Worm (Caenorhabditis elegans) whole organism, late embryonic: ENCODE measurements around the gene nep-23.

Experiments used
- C08G9.2 ChIP-seq: sonication (generic microtip); optimal IDR thresholded peaks from 2 replicates; lab custom pipeline; 2016; ENCODE audit warnings: mild to moderate bottlenecking, missing genetic modification characterization, moderate library complexity, missing compliant biosample characterization
- C38D4.7 ChIP-seq: fragments of 200-800 bp; sonication (Bioruptor generic); optimal IDR thresholded peaks from 2 replicates; lab custom pipeline; 2018; ENCODE audit warnings: mild to moderate bottlenecking, missing genetic modification characterization, moderate library complexity, missing compliant biosample characterization
- F13H6.1 ChIP-seq: sonication (generic microtip); optimal IDR thresholded peaks from 2 replicates; lab custom pipeline; 2016; ENCODE audit warnings: missing genetic modification characterization, missing compliant biosample characterization
- T23F11.4 ChIP-seq: fragments of 200-800 bp; sonication (Bioruptor generic); optimal IDR thresholded peaks from 2 replicates; lab custom pipeline; 2018; ENCODE audit warnings: mild to moderate bottlenecking, missing genetic modification characterization, missing compliant biosample characterization
- ahr-1 ChIP-seq: sonication (generic microtip); optimal IDR thresholded peaks from 2 replicates; lab custom pipeline; 2016; ENCODE audit warnings: missing genetic modification characterization, missing compliant biosample characterization
- ama-1 ChIP-seq: fragments of 150-350 bp; optimal IDR thresholded peaks from 2 replicates; lab custom pipeline; 2014
- ceh-14 ChIP-seq: sonication (generic microtip); optimal IDR thresholded peaks from 2 replicates; lab custom pipeline; 2016; ENCODE audit warnings: missing genotype, missing genetic modification characterization, missing compliant biosample characterization
- ceh-24 ChIP-seq: sonication (generic microtip); optimal IDR thresholded peaks from 2 replicates; lab custom pipeline; 2016; ENCODE audit warnings: mild to moderate bottlenecking, missing genetic modification characterization, missing compliant biosample characterization
- ceh-30 ChIP-seq: fragments of 150-350 bp; optimal IDR thresholded peaks from 2 replicates; lab custom pipeline; 2014; ENCODE audit warnings: missing biosample characterization, missing genetic modification characterization
- ceh-45 ChIP-seq: fragments of 200-800 bp; sonication (Bioruptor generic); IDR thresholded peaks from 2 replicates; pipeline ENCODE4 v1.3.6; 2022; ENCODE audit warnings: missing genetic modification reagents, missing genetic modification characterization, missing compliant biosample characterization
- ceh-48 ChIP-seq: sonication (generic microtip); optimal IDR thresholded peaks from 2 replicates; lab custom pipeline; 2016; ENCODE audit warnings: missing genetic modification characterization, inconsistent platforms, missing compliant biosample characterization
- ceh-9 ChIP-seq: sonication (generic microtip); optimal IDR thresholded peaks from 2 replicates; lab custom pipeline; 2016; ENCODE audit warnings: mild to moderate bottlenecking, missing genetic modification characterization, inconsistent platforms, missing compliant biosample characterization
- che-1 ChIP-seq: sonication (generic microtip); optimal IDR thresholded peaks from 2 replicates; lab custom pipeline; 2016; ENCODE audit warnings: mild to moderate bottlenecking, missing genetic modification characterization, missing compliant biosample characterization
- dmd-4 ChIP-seq: sonication (generic microtip); optimal IDR thresholded peaks from 2 replicates; lab custom pipeline; 2016; ENCODE audit warnings: borderline replicate concordance, missing genetic modification characterization, missing compliant biosample characterization
- dve-1 ChIP-seq: sonication (generic microtip); optimal IDR thresholded peaks from 2 replicates; lab custom pipeline; 2017; ENCODE audit warnings: antibody characterized with exemption, mild to moderate bottlenecking, missing genetic modification characterization, missing compliant biosample characterization
- elt-4 ChIP-seq: sonication (generic microtip); optimal IDR thresholded peaks from 2 replicates; lab custom pipeline; 2016; ENCODE audit warnings: missing genetic modification characterization, missing compliant biosample characterization
- ets-4 ChIP-seq: sonication (generic microtip); optimal IDR thresholded peaks from 2 replicates; lab custom pipeline; 2016; ENCODE audit warnings: missing genetic modification characterization, missing compliant biosample characterization
- eyg-1 ChIP-seq: sonication (generic microtip); optimal IDR thresholded peaks from 2 replicates; lab custom pipeline; 2016; ENCODE audit warnings: missing genotype, missing genetic modification characterization, missing compliant biosample characterization
- fkh-10 ChIP-seq: fragments of 150-350 bp; optimal IDR thresholded peaks from 2 replicates; lab custom pipeline; 2014; ENCODE audit warnings: missing biosample characterization, missing genetic modification reagents, missing genetic modification characterization
- hlh-13 ChIP-seq: fragments of 200-800 bp; sonication (Bioruptor generic); optimal IDR thresholded peaks from 2 replicates; lab custom pipeline; 2018; ENCODE audit warnings: mild to moderate bottlenecking, missing genetic modification characterization, missing compliant biosample characterization
- hlh-15 ChIP-seq: sonication (generic microtip); optimal IDR thresholded peaks from 2 replicates; lab custom pipeline; 2016; ENCODE audit warnings: missing genetic modification characterization, missing compliant biosample characterization
- hlh-6 ChIP-seq: sonication (generic microtip); optimal IDR thresholded peaks from 2 replicates; lab custom pipeline; 2016; ENCODE audit warnings: missing genotype, missing genetic modification characterization, missing compliant biosample characterization
- hlh-8 ChIP-seq: sonication (generic microtip); optimal IDR thresholded peaks from 2 replicates; lab custom pipeline; 2016; ENCODE audit warnings: missing genotype, missing genetic modification characterization, missing compliant biosample characterization
- lim-6 ChIP-seq: sonication (generic microtip); optimal IDR thresholded peaks from 2 replicates; lab custom pipeline; 2016; ENCODE audit warnings: missing genetic modification characterization, missing compliant biosample characterization
- madf-2 ChIP-seq: sonication (generic microtip); optimal IDR thresholded peaks from 2 replicates; lab custom pipeline; 2017; ENCODE audit warnings: missing genetic modification characterization, missing compliant biosample characterization
- nhr-11 ChIP-seq: fragments of 150-350 bp; optimal IDR thresholded peaks from 2 replicates; lab custom pipeline; 2014; ENCODE audit warnings: missing biosample characterization, missing genetic modification characterization
- nhr-232 ChIP-seq: sonication (generic microtip); optimal IDR thresholded peaks from 2 replicates; lab custom pipeline; 2016; ENCODE audit warnings: missing genetic modification characterization, missing compliant biosample characterization
- npax-4 ChIP-seq: sonication (generic microtip); optimal IDR thresholded peaks from 2 replicates; lab custom pipeline; 2016; ENCODE audit warnings: missing genetic modification characterization, missing compliant biosample characterization
- odd-2 ChIP-seq: sonication (generic microtip); optimal IDR thresholded peaks from 2 replicates; lab custom pipeline; 2017; ENCODE audit warnings: antibody characterized with exemption, mild to moderate bottlenecking, missing genetic modification characterization, missing compliant biosample characterization
- pag-3 ChIP-seq: sonication (generic microtip); optimal IDR thresholded peaks from 2 replicates; lab custom pipeline; 2016; ENCODE audit warnings: missing compliant biosample characterization, missing genetic modification characterization, borderline replicate concordance
- pat-9 ChIP-seq: fragments of 200-800 bp; sonication (Bioruptor generic); optimal IDR thresholded peaks from 2 replicates; lab custom pipeline; 2018; ENCODE audit warnings: mild to moderate bottlenecking, missing genetic modification characterization, moderate library complexity, missing compliant biosample characterization
- pha-2 ChIP-seq: sonication (generic microtip); optimal IDR thresholded peaks from 2 replicates; lab custom pipeline; 2017; ENCODE audit warnings: mild to moderate bottlenecking, missing genetic modification characterization, missing compliant biosample characterization
- pha-4 ChIP-seq: fragments of 150-350 bp; optimal IDR thresholded peaks from 2 replicates; lab custom pipeline; 2018; ENCODE audit warnings: missing biosample characterization, missing genetic modification reagents, missing genetic modification characterization
- pqm-1 ChIP-seq: sonication (generic microtip); optimal IDR thresholded peaks from 2 replicates; lab custom pipeline; 2016; ENCODE audit warnings: missing genetic modification characterization, missing compliant biosample characterization
- pros-1 ChIP-seq: fragments of 150-350 bp; optimal IDR thresholded peaks from 2 replicates; lab custom pipeline; 2014; ENCODE audit warnings: missing biosample characterization, missing genetic modification reagents, missing genetic modification characterization
- ref-2 ChIP-seq: sonication (generic microtip); optimal IDR thresholded peaks from 2 replicates; lab custom pipeline; 2016; ENCODE audit warnings: missing genetic modification characterization, missing compliant biosample characterization
- rnt-1 ChIP-seq: sonication (generic microtip); optimal IDR thresholded peaks from 2 replicates; lab custom pipeline; 2016; ENCODE audit warnings: missing genetic modification characterization, missing compliant biosample characterization
- sdc-2 ChIP-seq: sonication (generic microtip); optimal IDR thresholded peaks from 2 replicates; lab custom pipeline; 2016; ENCODE audit warnings: missing genotype, missing genetic modification characterization, missing compliant biosample characterization
- sox-4 ChIP-seq: sonication (generic microtip); optimal IDR thresholded peaks from 2 replicates; lab custom pipeline; 2017; ENCODE audit warnings: mild to moderate bottlenecking, missing genetic modification characterization, inconsistent platforms, missing compliant biosample characterization
- tbx-7 ChIP-seq: sonication (generic microtip); optimal IDR thresholded peaks from 2 replicates; lab custom pipeline; 2016; ENCODE audit warnings: missing genotype, missing genetic modification characterization, missing compliant biosample characterization
- ttx-3 ChIP-seq: sonication (generic microtip); optimal IDR thresholded peaks from 2 replicates; lab custom pipeline; 2016; ENCODE audit warnings: missing genetic modification reagents, missing genetic modification characterization, missing compliant biosample characterization
- unc-3 ChIP-seq, 2 experiments: fragments of 200-800 bp in 1 of 2; sonication (Bioruptor generic) in 1 of 2; sonication (generic microtip) in 1 of 2; conservative IDR thresholded peaks in 1 of 2; optimal IDR thresholded peaks in 1 of 2; 2 replicates each; pipeline versions ENCODE4 v1.3.6 to Lab custom; 2016 to 2022; ENCODE audit warnings: missing compliant biosample characterization in 2 of 2, missing genetic modification characterization in 2 of 2, missing genetic modification reagents in 1 of 2
- unc-42 ChIP-seq: sonication (generic microtip); optimal IDR thresholded peaks from 2 replicates; lab custom pipeline; 2016; ENCODE audit warnings: missing genotype, missing genetic modification characterization, missing compliant biosample characterization
- unc-55 ChIP-seq: sonication (generic microtip); optimal IDR thresholded peaks from 2 replicates; lab custom pipeline; 2017; ENCODE audit warnings: missing biosample characterization, missing genetic modification reagents, missing genetic modification characterization
- zip-5 ChIP-seq: sonication (generic microtip); optimal IDR thresholded peaks from 2 replicates; lab custom pipeline; 2016; ENCODE audit warnings: missing genetic modification characterization, missing compliant biosample characterization

nep-23 gene

ce11 chrIV:16931077-16931476 is 10.9 kb downstream of the nep-23 start, which contains the start of gene Y116A8C.49:
Y116A8C.49 (minus strand) TSS chrIV:16931177.
- no peak for TF ChIP-seq ets-4 (tag; lab: Kevin White, UChicago)

ce11 chrIV:16936053-16936452 is 15.9 kb downstream of the nep-23 start:
- TF ChIP-seq ceh-9, result no peak
- TF ChIP-seq dve-1 (tag; lab: Kevin White, UChicago), result no peak
- no peak for TF ChIP-seq ama-1
- TF ChIP-seq eyg-1 (tag; lab: Kevin White, UChicago), result no peak
- no peak for TF ChIP-seq ceh-45 (GFP tag; lab: Robert Waterston, UW)
- no peak for TF ChIP-seq che-1 (tag; lab: Kevin White, UChicago)
- TF ChIP-seq pqm-1 (tag; lab: Kevin White, UChicago), result no peak
- TF ChIP-seq tbx-7 (tag; lab: Kevin White, UChicago), result no peak
- TF ChIP-seq zip-5 (tag; lab: Kevin White, UChicago), result no peak

- TF ChIP-seq hlh-13 (GFP tag; lab: Kevin White, UChicago) (no peak), elt-4 (tag; lab: Kevin White, UChicago) (no peak), odd-2 (no peak), hlh-8 (tag; lab: Kevin White, UChicago) (no peak), pag-3 (no peak), pha-4 (tag; lab: Kevin White, UChicago) (no peak), ets-4 (tag; lab: Kevin White, UChicago) (no peak), ceh-14 (tag; lab: Kevin White, UChicago) (no peak), unc-55 (GFP tag; lab: Kevin White, UChicago) (no peak), C38D4.7 (no peak), unc-42 (tag; lab: Kevin White, UChicago) (no peak), dmd-4 (tag; lab: Kevin White, UChicago) (no peak), T23F11.4 (GFP tag; lab: Kevin White, UChicago) (no peak), hlh-6 (no peak), rnt-1 (tag; lab: Kevin White, UChicago) (no peak), F13H6.1 (tag; lab: Kevin White, UChicago) (no peak), ttx-3 (tag; lab: Kevin White, UChicago) (no peak), ceh-24 (tag; lab: Kevin White, UChicago) (no peak)
Measured at ce11 chrIV:16939001-16939400, 18.9 kb downstream of the nep-23 start, which contains the start of gene Y116A8C.10. Y116A8C.10 (minus strand) TSS chrIV:16939101.

ce11 chrIV:16946746-16947145 is 26.6 kb downstream of the nep-23 start, which contains the start of the genes Y116A8C.9 and arf-6:
Y116A8C.9 (minus strand) TSS chrIV:16946800.
arf-6 (plus strand) TSS chrIV:16947120.
- no peak for TF ChIP-seq unc-55 (GFP tag; lab: Kevin White, UChicago)
- TF ChIP-seq madf-2, result peak; percentile 27
- TF ChIP-seq sox-4 (tag; lab: Kevin White, UChicago), result peak; percentile 68
- no peak for TF ChIP-seq ceh-45 (GFP tag; lab: Robert Waterston, UW)
- peak; percentile 43 for TF ChIP-seq zip-5 (tag; lab: Kevin White, UChicago)
- TF ChIP-seq rnt-1 (tag; lab: Kevin White, UChicago), result peak; percentile 24
- peak; percentile 1 for TF ChIP-seq ref-2 (tag; lab: Kevin White, UChicago)
- peak; percentile 6 for TF ChIP-seq npax-4 (tag; lab: Kevin White, UChicago)
- no peak for TF ChIP-seq unc-3 (GFP tag; conservative IDR thresholded peaks at IDR 0.05; lab: Robert Waterston, UW)
- peak; percentile 53 for TF ChIP-seq unc-3 (tag; optimal IDR thresholded peaks at IDR 0.05; lab: Kevin White, UChicago)
- TF ChIP-seq hlh-13 (GFP tag; lab: Kevin White, UChicago), result peak; percentile 7
- TF ChIP-seq C38D4.7, result peak; percentile 62
- TF ChIP-seq eyg-1 (tag; lab: Kevin White, UChicago), result no peak
- no peak for TF ChIP-seq nhr-11
- TF ChIP-seq ceh-48 (tag; lab: Kevin White, UChicago), result peak; percentile 92
- peak; percentile 58 for TF ChIP-seq unc-42 (tag; lab: Kevin White, UChicago)
- no peak for TF ChIP-seq ceh-30
- TF ChIP-seq ceh-24 (tag; lab: Kevin White, UChicago), result no peak
- peak; percentile 36 for TF ChIP-seq tbx-7 (tag; lab: Kevin White, UChicago)
- peak; percentile 53 for TF ChIP-seq pat-9 (tag; lab: Kevin White, UChicago)
- TF ChIP-seq hlh-8 (tag; lab: Kevin White, UChicago), result peak; percentile 22
- TF ChIP-seq nhr-232 (tag; lab: Kevin White, UChicago), result no peak
- TF ChIP-seq C08G9.2, result peak; percentile 22
- no peak for TF ChIP-seq pha-2 (tag; lab: Kevin White, UChicago)
- no peak for TF ChIP-seq fkh-10 (GFP tag; lab: Kevin White, UChicago)
- TF ChIP-seq ahr-1 (tag; lab: Kevin White, UChicago), result peak; percentile 62
- no peak for TF ChIP-seq pros-1
- TF ChIP-seq dmd-4 (tag; lab: Kevin White, UChicago), result peak; percentile 18
- peak; percentile 46 for TF ChIP-seq hlh-15 (tag; lab: Kevin White, UChicago)
- TF ChIP-seq dve-1 (tag; lab: Kevin White, UChicago), result no peak
- TF ChIP-seq sdc-2 (tag; lab: Kevin White, UChicago), result no peak
- TF ChIP-seq lim-6 (tag; lab: Kevin White, UChicago), result peak; percentile 41
